Worm (Caenorhabditis elegans): ENCODE measurements around the gene nspc-1.
"Not testable (repeated sequence)": the region's sequence is repeated elsewhere in the genome, so short reads cannot be mapped to it uniquely, and the experiment has no call there.

nspc-1 gene

DNA sequence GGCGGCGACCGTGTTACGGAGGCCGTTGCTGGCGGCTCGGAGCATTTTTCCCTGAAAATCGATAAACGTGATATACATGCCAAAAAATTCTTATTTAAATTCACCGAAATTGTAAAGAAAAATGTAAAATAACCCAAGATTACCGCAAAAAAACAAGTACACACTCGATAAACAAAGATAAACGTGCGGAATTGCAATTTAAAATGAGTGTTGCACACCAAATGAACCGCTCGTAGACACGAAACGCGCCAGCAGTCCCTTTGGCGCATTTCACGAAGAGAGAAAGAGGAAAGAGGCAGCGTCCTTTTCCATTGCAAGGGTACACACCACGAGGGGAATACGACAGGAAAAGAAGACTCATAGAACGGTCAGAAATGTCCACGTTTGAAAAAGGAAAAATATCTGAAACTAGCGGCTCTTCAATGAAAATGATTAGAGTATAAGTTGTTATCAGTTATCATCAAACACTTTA lies 11.1 kb upstream of the nspc-1 start, which contains the start of gene sdha-1 (continued):
- TF ChIP-seq fos-1 (tag; optimal IDR thresholded peaks at IDR 0.05) = peak; percentile 51
- peak; percentile 89 for TF ChIP-seq snpc-4 (tag; optimal IDR thresholded peaks at IDR 0.05)

DNA sequence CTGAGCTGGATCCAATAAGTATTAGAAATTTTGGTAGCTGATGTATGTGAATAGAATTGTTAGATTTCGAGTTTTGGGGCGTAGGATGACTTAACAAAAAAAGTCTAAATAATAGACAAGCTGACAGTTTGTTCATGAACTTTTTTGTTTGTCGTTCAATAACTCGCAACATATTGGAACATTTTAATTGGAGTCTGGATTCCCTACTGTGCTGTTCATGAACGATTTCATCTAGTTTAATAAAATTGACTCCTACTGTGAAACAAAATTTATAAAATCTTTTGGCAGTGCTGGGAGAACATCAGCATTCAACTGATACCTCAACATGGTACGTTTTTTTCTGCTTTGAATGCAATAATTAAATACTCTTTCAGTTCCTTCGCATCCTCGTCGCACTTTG lies 6.7 kb upstream of the nspc-1 start, which contains the start of gene nspc-7:
Gene nspc-7, plus strand, starts transcription at position 301 of the 400 bp plus-strand sequence.
- not testable (repeated sequence) for TF ChIP-seq eor-1 (tag; optimal IDR thresholded peaks at IDR 0.05); nhr-11 (tag; optimal IDR thresholded peaks at IDR 0.05); unc-62 (GFP tag; optimal IDR thresholded peaks at IDR 0.05)

DNA sequence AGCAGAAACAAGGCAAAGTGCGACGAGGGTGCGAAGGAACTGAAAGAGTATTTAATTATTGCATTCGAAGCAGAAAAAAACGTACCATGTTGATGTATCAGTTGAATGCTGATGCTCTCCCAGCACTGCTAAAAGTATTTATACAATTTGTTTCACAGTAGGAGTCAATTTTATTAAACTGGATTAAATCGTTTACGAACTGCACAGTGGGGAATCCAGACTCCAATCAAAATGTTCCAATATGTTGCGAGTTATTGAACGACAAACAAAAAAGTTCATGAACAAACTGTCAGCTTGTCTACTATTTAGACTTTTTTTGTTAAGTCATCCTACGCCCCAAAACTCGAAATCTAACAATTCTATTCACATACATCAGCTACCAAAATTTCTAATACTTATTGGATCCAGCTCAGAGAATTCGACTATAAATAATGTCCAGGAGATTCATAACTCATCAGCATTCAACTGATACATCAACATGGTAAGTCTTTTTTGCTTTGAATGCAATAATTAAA lies 3.4 kb upstream of the nspc-1 start, which contains the start of the genes nspc-4 and nspc-5:
Gene nspc-4, minus strand, starts transcription at position 101 of the 515 bp plus-strand sequence.
Gene nspc-5, plus strand, starts transcription at position 465 of the 515 bp plus-strand sequence.
- TF ChIP-seq ZK546.5, pha-4, ztf-11 (tag; optimal IDR thresholded peaks at IDR 0.05): not testable (repeated sequence)

DNA sequence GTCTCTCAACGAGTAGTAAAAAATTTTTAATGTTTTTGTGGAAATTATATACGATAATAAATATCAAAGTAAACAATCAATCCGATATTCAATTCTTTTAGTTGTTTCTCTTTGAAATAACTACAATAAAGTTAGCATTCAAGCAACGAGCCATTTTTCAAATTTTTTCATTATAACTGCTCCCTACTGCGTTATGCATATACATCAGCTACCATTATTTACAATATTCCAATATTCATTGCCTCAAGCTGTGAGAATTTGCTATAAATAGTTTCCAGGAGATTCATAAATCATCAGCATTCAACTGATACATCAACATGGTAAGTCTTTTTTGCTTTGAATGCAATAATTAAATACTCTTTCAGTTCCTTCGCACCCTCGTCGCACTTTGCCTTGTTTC lies 1.9 kb upstream of the nspc-1 start, which contains the start of gene nspc-3:
Gene nspc-3, plus strand, starts transcription at position 301 of the 400 bp plus-strand sequence.
- no peak for TF ChIP-seq egl-27 (tag; optimal IDR thresholded peaks at IDR 0.05)
- no peak for TF ChIP-seq aly-2 (tag; optimal IDR thresholded peaks at IDR 0.05)
- TF ChIP-seq egl-5 (tag; optimal IDR thresholded peaks at IDR 0.05) = no peak

DNA sequence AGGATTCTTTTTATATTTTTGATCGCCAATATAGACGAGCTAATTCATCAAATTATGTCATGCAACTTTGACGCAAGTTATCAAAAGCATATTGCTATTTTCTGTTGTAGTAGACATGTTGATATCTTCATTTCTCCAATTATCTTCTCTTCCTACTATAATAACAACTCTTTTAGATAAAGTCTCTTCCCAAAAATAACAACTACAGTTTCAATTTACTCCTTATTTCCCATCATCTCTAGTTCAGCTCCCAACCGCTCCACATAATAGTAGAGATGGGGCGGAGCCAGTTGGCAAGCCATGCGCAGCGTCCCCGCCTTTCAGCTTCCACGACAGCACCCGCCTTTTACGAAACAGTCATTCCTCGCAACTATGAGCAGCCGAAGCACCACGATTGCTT lies 7.0 kb downstream of the nspc-1 start, which contains the start of gene flp-5:
Gene flp-5, plus strand, starts transcription at position 301 of the 400 bp plus-strand sequence.
- TF ChIP-seq nhr-67 (tag; optimal IDR thresholded peaks at IDR 0.05) (no peak), unc-39 (tag; optimal IDR thresholded peaks at IDR 0.05) (no peak), nfya-1 (tag; optimal IDR thresholded peaks at IDR 0.05; ENCODE audit: insufficient read depth) (no peak), nhr-237 (tag; optimal IDR thresholded peaks at IDR 0.05) (no peak), unc-62 (GFP tag; optimal IDR thresholded peaks at IDR 0.05) (no peak), nhr-77 (tag; optimal IDR thresholded peaks at IDR 0.05) (no peak), elt-3 (tag; optimal IDR thresholded peaks at IDR 0.05) (no peak), tbx-2 (tag; optimal IDR thresholded peaks at IDR 0.05) (no peak), zag-1 (tag; optimal IDR thresholded peaks at IDR 0.05) (no peak), nhr-25 (tag; optimal IDR thresholded peaks at IDR 0.05) (no peak), fkh-2 (tag; optimal IDR thresholded peaks at IDR 0.05) (no peak), nhr-43 (tag; optimal IDR thresholded peaks at IDR 0.05; ENCODE audit: poor library complexity, severe bottlenecking) (no peak), fkh-10 (GFP tag; optimal IDR thresholded peaks at IDR 0.05) (no peak), hmg-11 (tag; optimal IDR thresholded peaks at IDR 0.05) (no peak), elt-2 (tag; optimal IDR thresholded peaks at IDR 0.05) (no peak), egl-5 (tag; optimal IDR thresholded peaks at IDR 0.05) (no peak), ceh-16 (tag; optimal IDR thresholded peaks at IDR 0.05) (no peak), pqm-1 (tag; optimal IDR thresholded peaks at IDR 0.05) (no peak), egl-27 (tag; optimal IDR thresholded peaks at IDR 0.05) (no peak)

DNA sequence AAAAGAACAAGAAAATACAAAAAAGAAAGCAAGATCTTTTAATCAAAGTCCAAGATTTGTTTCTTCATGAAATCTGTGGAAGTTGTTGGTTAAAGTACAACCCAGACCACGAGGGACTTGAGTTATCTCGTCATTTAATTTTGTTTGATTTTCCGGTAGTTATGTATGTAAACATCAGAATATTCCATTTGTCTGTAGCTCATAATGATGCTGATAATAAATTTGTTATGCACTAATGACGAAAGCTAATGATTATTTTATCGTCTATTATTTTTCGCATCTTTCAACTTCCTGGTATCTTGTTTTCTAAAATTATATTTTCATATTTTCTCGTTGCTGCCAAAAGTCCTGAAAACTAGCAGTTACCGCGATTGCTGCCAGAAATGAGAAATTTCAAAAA lies 11.9 kb downstream of the nspc-1 start:
- no peak for TF ChIP-seq snpc-4 (tag; optimal IDR thresholded peaks at IDR 0.05)
- no peak for TF ChIP-seq pha-4 (tag; optimal IDR thresholded peaks at IDR 0.05)
- TF ChIP-seq nhr-43 (tag; optimal IDR thresholded peaks at IDR 0.05; ENCODE audit: poor library complexity, severe bottlenecking) = no peak
- TF ChIP-seq hmg-11 (tag; optimal IDR thresholded peaks at IDR 0.05) = no peak
- no peak for TF ChIP-seq nhr-237 (tag; optimal IDR thresholded peaks at IDR 0.05)

DNA sequence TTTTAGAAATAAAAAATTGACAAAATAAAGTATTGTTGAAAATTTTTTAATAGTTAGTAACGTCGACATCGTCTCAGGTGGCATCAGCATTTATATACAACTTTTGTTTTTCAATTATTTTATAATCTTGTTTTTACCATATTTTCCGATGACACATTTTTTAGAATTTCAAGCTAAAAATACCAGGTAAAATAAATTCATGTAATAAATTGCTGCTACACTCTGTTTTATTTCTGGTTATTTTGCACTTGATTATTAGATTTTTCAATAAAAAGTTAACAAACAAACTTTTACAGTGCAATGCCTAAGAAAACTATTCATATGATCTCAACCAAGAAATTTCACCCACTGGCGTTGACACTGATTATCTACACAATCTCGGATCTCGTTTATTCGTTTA lies 13.3 kb downstream of the nspc-1 start, which contains the start of gene C03G5.14:
Gene C03G5.14, plus strand, starts transcription at position 301 of the 400 bp plus-strand sequence.
- TF ChIP-seq R02D3.7 (tag; optimal IDR thresholded peaks at IDR 0.05) = no peak
- TF ChIP-seq hmg-11 (tag; optimal IDR thresholded peaks at IDR 0.05) = no peak
- TF ChIP-seq elt-1 (tag; optimal IDR thresholded peaks at IDR 0.05) = no peak
- TF ChIP-seq ama-1 (optimal IDR thresholded peaks at IDR 0.05) = no peak
- TF ChIP-seq pqm-1 (tag; optimal IDR thresholded peaks at IDR 0.05) = no peak
- TF ChIP-seq nhr-43 (tag; optimal IDR thresholded peaks at IDR 0.05; ENCODE audit: poor library complexity, severe bottlenecking) = no peak
- TF ChIP-seq elt-3 (tag; optimal IDR thresholded peaks at IDR 0.05) = no peak
- TF ChIP-seq ceh-28 (tag; optimal IDR thresholded peaks at IDR 0.05) = no peak
- no peak for TF ChIP-seq nhr-12 (tag; optimal IDR thresholded peaks at IDR 0.05)
- no peak for TF ChIP-seq nfya-1 (tag; optimal IDR thresholded peaks at IDR 0.05; ENCODE audit: insufficient read depth)
- no peak for TF ChIP-seq ceh-82 (tag; optimal IDR thresholded peaks at IDR 0.05)
- no peak for TF ChIP-seq nhr-237 (tag; optimal IDR thresholded peaks at IDR 0.05)
- no peak for TF ChIP-seq unc-39 (tag; optimal IDR thresholded peaks at IDR 0.05)
- TF ChIP-seq fos-1 (tag; optimal IDR thresholded peaks at IDR 0.05) = no peak
- no peak for TF ChIP-seq ceh-9 (tag; optimal IDR thresholded peaks at IDR 0.05)
- TF ChIP-seq fkh-10 (GFP tag; optimal IDR thresholded peaks at IDR 0.05) = no peak
- no peak for TF ChIP-seq tbx-2 (tag; optimal IDR thresholded peaks at IDR 0.05)
- TF ChIP-seq egl-27 (tag; optimal IDR thresholded peaks at IDR 0.05) = no peak
- no peak for TF ChIP-seq nhr-76 (tag; optimal IDR thresholded peaks at IDR 0.05)

All from whole organism, L3 larva.